Worm (Caenorhabditis elegans) whole organism, early embryonic: Measurements from ENCODE around the gene T07G12.2.

Experiments used
- B0310.2 ChIP-seq: sonication (generic microtip); optimal IDR thresholded peaks from 2 replicates; lab custom pipeline; 2016; ENCODE audit warnings: mild to moderate bottlenecking, missing genetic modification characterization, missing compliant biosample characterization
- F13C5.2 ChIP-seq: sonication (generic microtip); optimal IDR thresholded peaks from 2 replicates; lab custom pipeline; 2017; ENCODE audit warnings: mild to moderate bottlenecking, missing genetic modification characterization, inconsistent platforms, missing compliant biosample characterization
- aly-1 ChIP-seq: sonication (generic microtip); optimal IDR thresholded peaks from 2 replicates; lab custom pipeline; 2016; ENCODE audit warnings: missing genetic modification characterization, missing compliant biosample characterization
- ama-1 ChIP-seq: fragments of 150-350 bp; optimal IDR thresholded peaks from 2 replicates; lab custom pipeline; 2014
- ceh-13 ChIP-seq: fragments of 200-800 bp; sonication (Bioruptor generic); optimal IDR thresholded peaks from 2 replicates; lab custom pipeline; 2018; ENCODE audit warnings: mild to moderate bottlenecking, missing genetic modification characterization, missing compliant biosample characterization
- ceh-36 ChIP-seq: sonication (generic microtip); optimal IDR thresholded peaks from 2 replicates; lab custom pipeline; 2016; ENCODE audit warnings: missing genetic modification characterization, inconsistent platforms, missing compliant biosample characterization
- ets-7 ChIP-seq: sonication (generic microtip); optimal IDR thresholded peaks from 2 replicates; lab custom pipeline; 2016; ENCODE audit warnings: missing genotype, missing genetic modification characterization, missing compliant biosample characterization
- flt-1 ChIP-seq: fragments of 200-800 bp; sonication (Bioruptor generic); IDR thresholded peaks from 2 replicates; pipeline ENCODE4 v1.3.6; 2022; ENCODE audit warnings: missing genetic modification characterization, missing compliant biosample characterization
- hmbx-1 ChIP-seq: sonication (generic microtip); optimal IDR thresholded peaks from 2 replicates; lab custom pipeline; 2016; ENCODE audit warnings: mild to moderate bottlenecking, missing genetic modification characterization, missing compliant biosample characterization
- hmg-4 ChIP-seq: fragments of 200-800 bp; sonication (Bioruptor generic); optimal IDR thresholded peaks from 2 replicates; lab custom pipeline; 2018; ENCODE audit warnings: mild to moderate bottlenecking, missing genetic modification characterization, missing compliant biosample characterization
- hnd-1 ChIP-seq: sonication (generic microtip); optimal IDR thresholded peaks from 2 replicates; lab custom pipeline; 2016; ENCODE audit warnings: missing genetic modification characterization, missing compliant biosample characterization
- pes-1 ChIP-seq: fragments of 200-800 bp; sonication (Bioruptor generic); IDR thresholded peaks from 2 replicates; pipeline ENCODE4 v1.3.6; 2022; ENCODE audit warnings: missing genetic modification reagents, missing genetic modification characterization, missing compliant biosample characterization
- scrt-1 ChIP-seq: fragments of 200-800 bp; sonication (Bioruptor generic); IDR thresholded peaks from 2 replicates; pipeline ENCODE4 v1.3.6; 2022; ENCODE audit warnings: missing genetic modification characterization, missing compliant biosample characterization
- sea-1 ChIP-seq: fragments of 200-800 bp; sonication (Bioruptor generic); conservative IDR thresholded peaks from 2 replicates; pipeline ENCODE4 v1.3.6; 2022; ENCODE audit warnings: missing genetic modification characterization, missing compliant biosample characterization
- tbx-11 ChIP-seq: fragments of 200-800 bp; sonication (Bioruptor generic); IDR thresholded peaks from 2 replicates; pipeline ENCODE4 v1.3.6; 2022; ENCODE audit warnings: missing genetic modification characterization, missing compliant biosample characterization
- tbx-37 ChIP-seq: fragments of 200-800 bp; sonication (Bioruptor generic); conservative IDR thresholded peaks from 2 replicates; pipeline ENCODE4 v1.3.6; 2022; ENCODE audit warnings: missing genetic modification reagents, missing genetic modification characterization, missing compliant biosample characterization
- tra-4 ChIP-seq: sonication (generic microtip); optimal IDR thresholded peaks from 2 replicates; lab custom pipeline; 2017; ENCODE audit warnings: missing genetic modification characterization, missing compliant biosample characterization

Gene T07G12.2

DNA sequence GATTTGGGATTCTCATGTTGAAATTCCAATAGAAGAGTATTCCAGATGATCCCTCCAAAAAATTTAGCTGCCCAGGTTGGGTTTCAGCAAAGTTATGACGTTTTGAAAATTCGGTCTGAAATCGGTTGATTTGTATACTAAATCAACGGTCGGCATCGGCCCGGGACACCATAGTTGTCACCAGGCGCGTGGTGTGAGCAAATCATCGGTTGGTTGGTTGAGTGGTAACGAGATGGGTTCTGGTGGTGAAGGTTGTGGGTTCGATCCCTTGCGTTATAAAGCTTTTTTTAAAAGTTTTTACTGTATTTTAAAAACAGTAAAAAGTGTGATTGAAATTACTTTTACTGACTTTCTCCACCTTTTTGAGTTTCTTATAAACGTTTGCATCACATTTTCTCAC, 18.0 kb downstream of the T07G12.2 start:
- TF ChIP-seq flt-1 (GFP tag; lab: Robert Waterston, UW): peak; percentile 70
- 0 out of 2 replicates have a peak, but pooled peaks have one; percentile 33 for TF ChIP-seq tbx-11 (GFP tag; lab: Robert Waterston, UW)
- TF ChIP-seq tbx-37: 0 out of 2 replicates have a peak, but pooled peaks have one; percentile 10

ce11 chrIV:10554947-10555346, 24.4 kb downstream of the T07G12.2 start, which contains the start of gene zim-2:
Gene zim-2 (plus strand): TSS chrIV:10555247.
- TF ChIP-seq pes-1 (no peak), ceh-13 (no peak), F13C5.2 (no peak), ama-1 (lab: Kevin White, UChicago) (no peak), tbx-11 (GFP tag; lab: Robert Waterston, UW) (no peak), ceh-36 (tag; lab: Kevin White, UChicago) (no peak), hmbx-1 (tag; lab: Kevin White, UChicago) (no peak), flt-1 (GFP tag; lab: Robert Waterston, UW) (no peak), sea-1 (GFP tag; lab: Robert Waterston, UW) (no peak), B0310.2 (tag; lab: Kevin White, UChicago) (no peak), hnd-1 (tag; lab: Kevin White, UChicago) (no peak), hmg-4 (GFP tag; lab: Kevin White, UChicago) (no peak), aly-1 (tag; lab: Kevin White, UChicago) (no peak), tra-4 (tag; lab: Kevin White, UChicago) (no peak), tbx-37 (no peak), scrt-1 (GFP tag; lab: Robert Waterston, UW) (no peak)

- no peak for TF ChIP-seq scrt-1 (GFP tag; lab: Robert Waterston, UW)
- no peak for TF ChIP-seq aly-1 (tag; lab: Kevin White, UChicago)
- no peak for TF ChIP-seq ama-1 (lab: Kevin White, UChicago)
- TF ChIP-seq tbx-37: no peak
- TF ChIP-seq hnd-1 (tag; lab: Kevin White, UChicago): no peak
- no peak for TF ChIP-seq B0310.2 (tag; lab: Kevin White, UChicago)
- TF ChIP-seq tra-4 (tag; lab: Kevin White, UChicago): no peak
- TF ChIP-seq hmbx-1 (tag; lab: Kevin White, UChicago): no peak
- TF ChIP-seq flt-1 (GFP tag; lab: Robert Waterston, UW): no peak
- TF ChIP-seq tbx-11 (GFP tag; lab: Robert Waterston, UW): no peak
- TF ChIP-seq ets-7 (tag; lab: Kevin White, UChicago): no peak
- TF ChIP-seq sea-1 (GFP tag; lab: Robert Waterston, UW): no peak
- no peak for TF ChIP-seq pes-1
- TF ChIP-seq ceh-13: no peak
- TF ChIP-seq ceh-36 (tag; lab: Kevin White, UChicago): no peak
Observed at ce11 chrIV:10558415-10558814, 27.9 kb downstream of the T07G12.2 start, which contains the start of gene zim-3. Gene zim-3 (plus strand): TSS chrIV:10558715.

- TF ChIP-seq pes-1: no peak
- TF ChIP-seq ama-1 (lab: Kevin White, UChicago): no peak
- no peak for TF ChIP-seq flt-1 (GFP tag; lab: Robert Waterston, UW)
- TF ChIP-seq F13C5.2: no peak
- TF ChIP-seq ets-7 (tag; lab: Kevin White, UChicago): no peak
- TF ChIP-seq tbx-37: no peak
- no peak for TF ChIP-seq tbx-11 (GFP tag; lab: Robert Waterston, UW)
- no peak for TF ChIP-seq B0310.2 (tag; lab: Kevin White, UChicago)
- TF ChIP-seq tra-4 (tag; lab: Kevin White, UChicago): no peak
- no peak for TF ChIP-seq hnd-1 (tag; lab: Kevin White, UChicago)
- no peak for TF ChIP-seq scrt-1 (GFP tag; lab: Robert Waterston, UW)
- no peak for TF ChIP-seq hmbx-1 (tag; lab: Kevin White, UChicago)
- no peak for TF ChIP-seq sea-1 (GFP tag; lab: Robert Waterston, UW)
- no peak for TF ChIP-seq ceh-13
- no peak for TF ChIP-seq ceh-36 (tag; lab: Kevin White, UChicago)
Observed at ce11 chrIV:10561605-10562004, 31.1 kb downstream of the T07G12.2 start, which contains the start of gene him-8. Gene him-8 (plus strand): TSS chrIV:10561905.

DNA sequence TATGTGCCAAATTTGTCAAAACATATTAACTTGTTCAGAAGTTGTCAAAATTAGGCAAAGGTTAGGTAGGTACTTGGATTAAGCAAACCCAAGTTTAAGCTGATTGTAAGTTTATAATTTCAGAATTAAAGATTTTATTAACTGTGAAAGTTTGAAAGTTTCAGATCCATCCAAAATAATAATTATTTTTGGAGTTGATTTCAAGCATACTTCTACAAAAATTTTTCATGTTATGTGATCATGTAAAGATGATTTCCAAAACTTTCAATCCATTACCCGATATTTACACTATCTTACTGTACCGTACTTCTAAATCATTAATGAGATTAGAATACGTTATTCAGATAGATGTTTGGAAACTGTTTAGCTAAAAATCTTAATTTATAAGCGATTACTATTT, 34.1 kb downstream of the T07G12.2 start:
- TF ChIP-seq tbx-11 (GFP tag; lab: Robert Waterston, UW): no peak
- TF ChIP-seq hmg-4 (GFP tag; lab: Kevin White, UChicago): no peak
- no peak for TF ChIP-seq ets-7 (tag; lab: Kevin White, UChicago)
- TF ChIP-seq tbx-37: no peak
- TF ChIP-seq hnd-1 (tag; lab: Kevin White, UChicago): no peak
- TF ChIP-seq flt-1 (GFP tag; lab: Robert Waterston, UW): no peak
- no peak for TF ChIP-seq pes-1
- no peak for TF ChIP-seq ceh-13
- TF ChIP-seq sea-1 (GFP tag; lab: Robert Waterston, UW): no peak
- TF ChIP-seq tra-4 (tag; lab: Kevin White, UChicago): no peak
- TF ChIP-seq F13C5.2: no peak
- TF ChIP-seq ama-1 (lab: Kevin White, UChicago): no peak

DNA sequence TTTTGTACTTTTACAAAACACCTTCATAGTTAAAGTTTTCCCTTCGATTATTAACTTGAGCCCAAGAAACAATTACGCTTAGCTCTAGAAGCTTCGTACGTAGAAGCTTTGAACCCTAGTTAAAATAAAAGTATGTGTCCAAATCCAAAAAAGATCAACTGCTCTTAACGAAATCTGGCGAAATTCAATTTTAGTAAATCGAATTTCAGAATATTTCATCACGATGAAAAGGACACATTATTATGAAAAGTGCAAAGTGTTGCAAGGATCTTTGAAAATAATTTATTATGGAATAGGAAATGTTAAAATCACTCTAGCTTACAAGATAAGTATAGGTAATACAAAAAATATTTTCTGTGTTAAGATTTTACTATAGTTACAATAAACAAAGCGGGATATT, 34.8 kb downstream of the T07G12.2 start:
- TF ChIP-seq tbx-37: no peak
- TF ChIP-seq ama-1 (lab: Kevin White, UChicago): no peak
- no peak for TF ChIP-seq tra-4 (tag; lab: Kevin White, UChicago)
- no peak for TF ChIP-seq ceh-13
- no peak for TF ChIP-seq ets-7 (tag; lab: Kevin White, UChicago)
- no peak for TF ChIP-seq hmg-4 (GFP tag; lab: Kevin White, UChicago)
- no peak for TF ChIP-seq scrt-1 (GFP tag; lab: Robert Waterston, UW)
- TF ChIP-seq hnd-1 (tag; lab: Kevin White, UChicago): no peak
- TF ChIP-seq F13C5.2: no peak
- TF ChIP-seq B0310.2 (tag; lab: Kevin White, UChicago): no peak

DNA sequence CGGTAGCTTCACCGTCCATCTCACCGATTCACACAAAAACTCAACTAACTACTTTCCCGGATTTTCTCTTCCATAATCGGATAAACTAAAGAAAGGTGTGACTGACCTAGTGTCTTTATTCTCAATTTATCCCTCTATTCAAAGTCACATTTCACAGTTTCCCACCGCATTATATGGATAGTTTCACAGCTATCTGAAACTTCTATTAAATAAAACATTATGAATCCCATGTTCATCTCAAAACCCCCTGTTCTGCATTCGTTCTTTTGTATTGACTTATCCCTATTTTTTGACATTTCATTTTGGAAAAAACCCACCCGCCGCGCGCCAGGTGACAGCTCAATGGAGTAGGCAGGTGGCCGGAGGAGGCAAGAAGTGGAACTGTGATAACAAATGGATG, 37.3 kb downstream of the T07G12.2 start:
- TF ChIP-seq sea-1 (GFP tag; lab: Robert Waterston, UW): no peak
- no peak for TF ChIP-seq aly-1 (tag; lab: Kevin White, UChicago)
- TF ChIP-seq pes-1: no peak
- TF ChIP-seq scrt-1 (GFP tag; lab: Robert Waterston, UW): no peak
- TF ChIP-seq hmbx-1 (tag; lab: Kevin White, UChicago): no peak
- no peak for TF ChIP-seq tbx-37
- no peak for TF ChIP-seq hmg-4 (GFP tag; lab: Kevin White, UChicago)
- no peak for TF ChIP-seq ceh-36 (tag; lab: Kevin White, UChicago)
- TF ChIP-seq flt-1 (GFP tag; lab: Robert Waterston, UW): no peak
- TF ChIP-seq tra-4 (tag; lab: Kevin White, UChicago): no peak
- no peak for TF ChIP-seq ets-7 (tag; lab: Kevin White, UChicago)
- no peak for TF ChIP-seq ceh-13
- no peak for TF ChIP-seq tbx-11 (GFP tag; lab: Robert Waterston, UW)
- no peak for TF ChIP-seq B0310.2 (tag; lab: Kevin White, UChicago)
- no peak for TF ChIP-seq hnd-1 (tag; lab: Kevin White, UChicago)
- no peak for TF ChIP-seq F13C5.2
- TF ChIP-seq ama-1 (lab: Kevin White, UChicago): no peak
